Fruit fly (Drosophila melanogaster): Measurements from ENCODE around the gene CG18814.

- TF ChIP-seq usp (GFP tag; optimal IDR thresholded peaks at IDR 0.05) (no peak), tai (GFP tag; optimal IDR thresholded peaks at IDR 0.05) (no peak), Sp1 (GFP tag; optimal IDR thresholded peaks at IDR 0.05) (no peak), Jra (GFP tag; optimal IDR thresholded peaks at IDR 0.05) (no peak), OdsH (GFP tag; optimal IDR thresholded peaks at IDR 0.05) (no peak), br (GFP tag; optimal IDR thresholded peaks at IDR 0.05) (no peak), sage (GFP tag; optimal IDR thresholded peaks at IDR 0.05) (no peak), Hnf4 (GFP tag; optimal IDR thresholded peaks at IDR 0.05) (no peak), psq (GFP tag; optimal IDR thresholded peaks at IDR 0.05) (no peak)
These were observed 30.9 kb upstream of the CG18814 start, which contains the start of gene CG4998 for dm6 chr3L:16338703-16339102.
